Fruit fly (Drosophila melanogaster): ENCODE measurements around the gene CG17597.

CG17597 gene

dm6 chr2L:18866582-18866981, 35.6 kb upstream of the CG17597 start:
- TF ChIP-seq nom (GFP tag; optimal IDR thresholded peaks at IDR 0.05) (peak; percentile 5), cg (GFP tag; optimal IDR thresholded peaks at IDR 0.05) (peak; percentile 36), CG32767 (GFP tag; IDR thresholded peaks at IDR 0.05) (peak; percentile 63; the same call in 1 of the 2 replicates), insv (GFP tag; optimal IDR thresholded peaks at IDR 0.05) (no peak), crol (GFP tag; IDR thresholded peaks at IDR 0.05) (peak; percentile 75), Nf-YB (GFP tag; optimal IDR thresholded peaks at IDR 0.05) (peak; percentile 68), CG32772 (GFP tag; IDR thresholded peaks at IDR 0.05) (peak; percentile 75), Nf-YC (tag; optimal IDR thresholded peaks at IDR 0.05) (peak; percentile 52), danr (GFP tag; IDR thresholded peaks at IDR 0.05) (no peak), seq (GFP tag; IDR thresholded peaks at IDR 0.05) (0 out of 2 replicates have a peak, but pooled peaks have one; percentile 8), grn (GFP tag; optimal IDR thresholded peaks at IDR 0.05) (peak; percentile 38), CG43689 (GFP tag; IDR thresholded peaks at IDR 0.05) (no peak)

dm6 chr2L:18864981-18865380, 34.0 kb upstream of the CG17597 start:
- TF ChIP-seq Dek (tag; optimal IDR thresholded peaks at IDR 0.05) (no peak), Blimp-1 (GFP tag; optimal IDR thresholded peaks at IDR 0.05) (peak; percentile 20), CG32532 (GFP tag; IDR thresholded peaks at IDR 0.05) (no peak), CG10543 (GFP tag; optimal IDR thresholded peaks at IDR 0.05) (peak; percentile 49), D (optimal IDR thresholded peaks at IDR 0.05) (no peak), D (GFP tag; optimal IDR thresholded peaks at IDR 0.05) (no peak), CG13424 (tag; optimal IDR thresholded peaks at IDR 0.05) (no peak), CG9932 (GFP tag; IDR thresholded peaks at IDR 0.05) (0 out of 2 replicates have a peak, but pooled peaks have one; percentile 21), Med (GFP tag) (peak; percentile 37), CG7963 (GFP tag; IDR thresholded peaks at IDR 0.05; ENCODE audit: partially characterized antibody) (0 out of 3 replicates have a peak, but pooled peaks have one; percentile 3), unc-4 (GFP tag; IDR thresholded peaks at IDR 0.05; ENCODE audit: partially characterized antibody) (no peak)

dm6 chr2L:18864093-18864492, 33.1 kb upstream of the CG17597 start:
- TF ChIP-seq Sin3A (optimal IDR thresholded peaks at IDR 0.05): no peak
- TF ChIP-seq sqz (GFP tag; optimal IDR thresholded peaks at IDR 0.05): no peak
- TF ChIP-seq Gug (GFP tag; IDR thresholded peaks at IDR 0.05): no peak
- no peak for TF ChIP-seq zfh1 (GFP tag; IDR thresholded peaks at IDR 0.05)
- peak; percentile 39 for TF ChIP-seq CG12769 (tag; optimal IDR thresholded peaks at IDR 0.05)
- TF ChIP-seq p53 (GFP tag; optimal IDR thresholded peaks at IDR 0.05): no peak
- peak; percentile 23 for TF ChIP-seq Sox102F (GFP tag; optimal IDR thresholded peaks at IDR 0.05)
- no peak for TF ChIP-seq CG10654 (GFP tag; optimal IDR thresholded peaks at IDR 0.05)
- TF ChIP-seq CG17359 (tag; optimal IDR thresholded peaks at IDR 0.05): peak; percentile 8
- no peak for TF ChIP-seq Hmx (GFP tag; optimal IDR thresholded peaks at IDR 0.05)
- TF ChIP-seq CG1233 (GFP tag; optimal IDR thresholded peaks at IDR 0.05): no peak
- no peak for TF ChIP-seq tin (GFP tag; optimal IDR thresholded peaks at IDR 0.05)
- no peak for TF ChIP-seq pnt (GFP tag; optimal IDR thresholded peaks at IDR 0.05)
- TF ChIP-seq HmgD (GFP tag; optimal IDR thresholded peaks at IDR 0.05): no peak
- peak; percentile 20 for TF ChIP-seq sens (GFP tag)
- no peak for TF ChIP-seq CG17328 (GFP tag; IDR thresholded peaks at IDR 0.05)
- no peak for TF ChIP-seq lola (GFP tag; optimal IDR thresholded peaks at IDR 0.05)
- no peak for TF ChIP-seq CG1832 (GFP tag; optimal IDR thresholded peaks at IDR 0.05)
- no peak for TF ChIP-seq CG9876 (GFP tag; optimal IDR thresholded peaks at IDR 0.05)
- no peak for TF ChIP-seq vnd (GFP tag; IDR thresholded peaks at IDR 0.05; ENCODE audit: partially characterized antibody)
- no peak for TF ChIP-seq Dref (GFP tag; IDR thresholded peaks at IDR 0.05)
- no peak for TF ChIP-seq D (optimal IDR thresholded peaks at IDR 0.05)
- TF ChIP-seq D (GFP tag; optimal IDR thresholded peaks at IDR 0.05): no peak
- no peak for TF ChIP-seq Scr (GFP tag; IDR thresholded peaks at IDR 0.05; ENCODE audit: partially characterized antibody)
- no peak for TF ChIP-seq CG1529 (GFP tag; optimal IDR thresholded peaks at IDR 0.05)
- no peak for TF ChIP-seq CG17912 (GFP tag; optimal IDR thresholded peaks at IDR 0.05)
- 0 out of 2 replicates have a peak, but pooled peaks have one; percentile 27 for TF ChIP-seq bowl (GFP tag; IDR thresholded peaks at IDR 0.05)
- TF ChIP-seq sug (tag; optimal IDR thresholded peaks at IDR 0.05): no peak

Data from whole organism, embryonic.